Worm (Caenorhabditis elegans) whole organism, young adult: ENCODE measurements around the gene F49C12.5.
"Not testable (repeated sequence)": the region's sequence is repeated elsewhere in the genome, so short reads cannot be mapped to it uniquely, and the experiment has no call there.

Source experiments
- B0019.2 ChIP-seq: fragments of 200-800 bp; sonication (Bioruptor generic); conservative IDR thresholded peaks from 2 replicates; pipeline ENCODE4 v1.3.6; 2022; ENCODE audit warnings: missing genetic modification reagents, missing genetic modification characterization, missing compliant biosample characterization
- C06A6.2 ChIP-seq: fragments of 200-800 bp; sonication (Bioruptor generic); conservative IDR thresholded peaks from 2 replicates; pipeline ENCODE4 v1.3.6; 2022; ENCODE audit warnings: missing genetic modification characterization, missing compliant biosample characterization
- D2030.7 ChIP-seq: fragments of 200-800 bp; sonication (Bioruptor generic); IDR thresholded peaks from 2 replicates; pipeline ENCODE4 v1.3.6; 2022; ENCODE audit warnings: missing genetic modification reagents, missing genetic modification characterization, missing compliant biosample characterization
- F33H1.4 ChIP-seq: fragments of 200-800 bp; sonication (Bioruptor generic); IDR thresholded peaks from 2 replicates; pipeline ENCODE4 v1.3.6; 2022; ENCODE audit warnings: missing genetic modification reagents, missing genetic modification characterization, missing compliant biosample characterization
- F57A8.1 ChIP-seq: fragments of 200-800 bp; sonication (Bioruptor generic); optimal IDR thresholded peaks from 2 replicates; lab custom pipeline; 2018; ENCODE audit warnings: mild to moderate bottlenecking, missing genetic modification characterization, moderate library complexity, missing compliant biosample characterization
- Y53G8AR.9 ChIP-seq: fragments of 200-800 bp; sonication (Bioruptor generic); conservative IDR thresholded peaks from 2 replicates; pipeline ENCODE4 v1.3.6; 2022; ENCODE audit warnings: missing genetic modification reagents, missing genetic modification characterization, missing compliant biosample characterization
- Y67H2A.10 ChIP-seq: fragments of 200-800 bp; sonication (Bioruptor generic); conservative IDR thresholded peaks from 2 replicates; pipeline ENCODE4 v1.3.6; 2022; ENCODE audit warnings: missing genetic modification reagents, missing genetic modification characterization, missing compliant biosample characterization
- ZK185.1 ChIP-seq: sonication (generic microtip); optimal IDR thresholded peaks from 2 replicates; lab custom pipeline; 2016; ENCODE audit warnings: mild to moderate bottlenecking, missing genetic modification characterization, missing compliant biosample characterization; ENCODE audit not compliant: poor library complexity, severe bottlenecking
- akir-1 ChIP-seq: fragments of 200-800 bp; sonication (Bioruptor generic); optimal IDR thresholded peaks from 2 replicates; lab custom pipeline; 2018; ENCODE audit warnings: mild to moderate bottlenecking, missing genetic modification characterization, moderate library complexity, missing compliant biosample characterization
- ama-1 ChIP-seq, 3 experiments: fragments of 150-350 bp in 1 of 3; sonication (generic microtip) in 2 of 3; optimal IDR thresholded peaks; 2 replicates each; lab custom pipeline; 2014 to 2018; ENCODE audit warnings: missing biosample characterization in 2 of 3, missing genetic modification characterization in 2 of 3, missing genetic modification reagents in 2 of 3
- athp-1 ChIP-seq: sonication (generic microtip); optimal IDR thresholded peaks from 2 replicates; lab custom pipeline; 2017; ENCODE audit warnings: mild to moderate bottlenecking, missing genetic modification characterization, missing compliant biosample characterization
- bed-2 ChIP-seq: fragments of 200-800 bp; sonication (Bioruptor generic); IDR thresholded peaks from 2 replicates; pipeline ENCODE4 v1.3.6; 2022; ENCODE audit warnings: missing genetic modification reagents, missing genetic modification characterization, missing compliant biosample characterization
- ceh-40 ChIP-seq: fragments of 200-800 bp; sonication (Bioruptor generic); IDR thresholded peaks from 2 replicates; pipeline ENCODE4 v1.3.6; 2022; ENCODE audit warnings: missing genetic modification characterization, missing compliant biosample characterization
- ceh-79 ChIP-seq: sonication (generic microtip); optimal IDR thresholded peaks from 2 replicates; lab custom pipeline; 2017; ENCODE audit warnings: mild to moderate bottlenecking, missing genetic modification characterization, missing compliant biosample characterization
- ceh-91 ChIP-seq: fragments of 200-800 bp; sonication (Bioruptor generic); IDR thresholded peaks from 2 replicates; pipeline ENCODE4 v1.3.6; 2022; ENCODE audit warnings: missing genetic modification reagents, missing genetic modification characterization, missing compliant biosample characterization
- chd-7 ChIP-seq: sonication (generic microtip); optimal IDR thresholded peaks from 2 replicates; lab custom pipeline; 2016; ENCODE audit warnings: mild to moderate bottlenecking, missing genetic modification characterization, moderate library complexity, missing compliant biosample characterization
- die-1 ChIP-seq: sonication (generic microtip); optimal IDR thresholded peaks from 2 replicates; lab custom pipeline; 2016; ENCODE audit warnings: missing genotype, mild to moderate bottlenecking, missing genetic modification characterization, missing compliant biosample characterization
- egl-18 ChIP-seq: fragments of 200-800 bp; sonication (Bioruptor generic); IDR thresholded peaks from 2 replicates; pipeline ENCODE4 v1.3.6; 2022; ENCODE audit warnings: missing genetic modification reagents, missing genetic modification characterization, missing compliant biosample characterization
- ekl-4 ChIP-seq: fragments of 200-800 bp; sonication (Bioruptor generic); IDR thresholded peaks from 2 replicates; pipeline ENCODE4 v1.3.6; 2022; ENCODE audit warnings: missing genetic modification reagents, missing genetic modification characterization, missing compliant biosample characterization
- ets-4 ChIP-seq: fragments of 200-800 bp; sonication (Bioruptor generic); optimal IDR thresholded peaks from 2 replicates; lab custom pipeline; 2018; ENCODE audit warnings: mild to moderate bottlenecking, missing genetic modification characterization, missing compliant biosample characterization
- fkh-3 ChIP-seq: sonication (generic microtip); optimal IDR thresholded peaks from 2 replicates; lab custom pipeline; 2016; ENCODE audit warnings: mild to moderate bottlenecking, missing genetic modification characterization, missing compliant biosample characterization
- gei-17 ChIP-seq: fragments of 200-800 bp; sonication (Bioruptor generic); optimal IDR thresholded peaks from 2 replicates; lab custom pipeline; 2018; ENCODE audit warnings: mild to moderate bottlenecking, missing genetic modification characterization, missing compliant biosample characterization
- hmg-20 ChIP-seq: fragments of 200-800 bp; sonication (Bioruptor generic); IDR thresholded peaks from 2 replicates; pipeline ENCODE4 v1.3.6; 2022; ENCODE audit warnings: missing genetic modification reagents, missing genetic modification characterization, missing compliant biosample characterization
- let-607 ChIP-seq, 2 experiments: fragments of 200-800 bp in 1 of 2; sonication (Bioruptor generic) in 1 of 2; sonication (generic microtip) in 1 of 2; optimal IDR thresholded peaks; 2 replicates each; lab custom pipeline; 2016 to 2018; ENCODE audit warnings: mild to moderate bottlenecking in 2 of 2, missing compliant biosample characterization in 2 of 2, missing genetic modification characterization in 2 of 2, moderate library complexity in 2 of 2, missing genotype in 1 of 2
- lin-35 ChIP-seq, 3 experiments: fragments of 150-350 bp in 2 of 3; sonication (generic microtip) in 1 of 3; optimal IDR thresholded peaks; 2 replicates each; lab custom pipeline; 2014 to 2018; ENCODE audit warnings: missing biosample characterization in 3 of 3, missing genetic modification characterization in 3 of 3, missing genetic modification reagents in 3 of 3
- mxl-1 ChIP-seq: sonication (generic microtip); optimal IDR thresholded peaks from 2 replicates; lab custom pipeline; 2016; ENCODE audit warnings: missing genetic modification characterization, missing compliant biosample characterization
- nhr-27 ChIP-seq: fragments of 200-800 bp; sonication (Bioruptor generic); optimal IDR thresholded peaks from 2 replicates; lab custom pipeline; 2018; ENCODE audit warnings: mild to moderate bottlenecking, missing genetic modification characterization, moderate library complexity, missing compliant biosample characterization
- nhr-80 ChIP-seq: sonication (generic microtip); optimal IDR thresholded peaks from 2 replicates; lab custom pipeline; 2016; ENCODE audit warnings: missing genetic modification characterization, missing compliant biosample characterization
- nhr-90 ChIP-seq: sonication (generic microtip); optimal IDR thresholded peaks from 2 replicates; lab custom pipeline; 2016; ENCODE audit warnings: missing genotype, mild to moderate bottlenecking, missing genetic modification characterization, missing compliant biosample characterization
- rec-8 ChIP-seq, 2 experiments: sonication (generic microtip); optimal IDR thresholded peaks; 2 replicates each; lab custom pipeline; 2016; ENCODE audit warnings: mild to moderate bottlenecking in 2 of 2, missing genetic modification characterization in 2 of 2, missing genetic modification reagents in 2 of 2, missing genotype in 2 of 2, missing biosample characterization in 1 of 2, missing compliant biosample characterization in 1 of 2, moderate library complexity in 1 of 2
- snpc-1.1 ChIP-seq: sonication (generic microtip); optimal IDR thresholded peaks from 2 replicates; lab custom pipeline; 2017; ENCODE audit warnings: missing genetic modification characterization, mild to moderate bottlenecking, missing compliant biosample characterization, antibody characterized with exemption, moderate library complexity, missing genotype, missing genetic modification reagents; ENCODE audit not compliant: insufficient read depth
- snpc-1.3 ChIP-seq: sonication (generic microtip); optimal IDR thresholded peaks from 2 replicates; lab custom pipeline; 2017; ENCODE audit warnings: missing genetic modification characterization, mild to moderate bottlenecking, missing compliant biosample characterization, antibody characterized with exemption, moderate library complexity, missing genotype, missing genetic modification reagents; ENCODE audit not compliant: insufficient read depth
- snpc-4 ChIP-seq, 5 experiments: fragments of 150-350 bp in 1 of 5; sonication (generic microtip) in 4 of 5; optimal IDR thresholded peaks; 2 replicates each; lab custom pipeline; 2014 to 2018; ENCODE audit warnings: missing genetic modification characterization in 5 of 5, missing biosample characterization in 3 of 5, antibody characterized with exemption in 2 of 5, mild to moderate bottlenecking in 2 of 5, missing compliant biosample characterization in 2 of 5, missing genotype in 2 of 5, moderate library complexity in 2 of 5, missing genetic modification reagents in 1 of 5
- sptf-2 ChIP-seq: fragments of 200-800 bp; sonication (Bioruptor generic); optimal IDR thresholded peaks from 2 replicates; lab custom pipeline; 2018; ENCODE audit warnings: mild to moderate bottlenecking, missing genetic modification characterization, missing compliant biosample characterization
- unc-62 ChIP-seq: fragments of 150-350 bp; optimal IDR thresholded peaks from 2 replicates; lab custom pipeline; 2014; ENCODE audit warnings: missing biosample characterization, missing genetic modification reagents, missing genetic modification characterization
- zim-3 ChIP-seq: sonication (generic microtip); optimal IDR thresholded peaks from 2 replicates; lab custom pipeline; 2017; ENCODE audit warnings: mild to moderate bottlenecking, missing genetic modification characterization, moderate library complexity, missing compliant biosample characterization
- ztf-26 ChIP-seq: sonication (generic microtip); optimal IDR thresholded peaks from 2 replicates; lab custom pipeline; 2017; ENCODE audit warnings: missing genetic modification characterization, missing compliant biosample characterization
- ztf-28 ChIP-seq: fragments of 200-800 bp; sonication (Bioruptor generic); IDR thresholded peaks from 2 replicates; pipeline ENCODE4 v1.3.6; 2022; ENCODE audit warnings: missing genetic modification reagents, missing genetic modification characterization, missing compliant biosample characterization

Gene F49C12.5

DNA sequence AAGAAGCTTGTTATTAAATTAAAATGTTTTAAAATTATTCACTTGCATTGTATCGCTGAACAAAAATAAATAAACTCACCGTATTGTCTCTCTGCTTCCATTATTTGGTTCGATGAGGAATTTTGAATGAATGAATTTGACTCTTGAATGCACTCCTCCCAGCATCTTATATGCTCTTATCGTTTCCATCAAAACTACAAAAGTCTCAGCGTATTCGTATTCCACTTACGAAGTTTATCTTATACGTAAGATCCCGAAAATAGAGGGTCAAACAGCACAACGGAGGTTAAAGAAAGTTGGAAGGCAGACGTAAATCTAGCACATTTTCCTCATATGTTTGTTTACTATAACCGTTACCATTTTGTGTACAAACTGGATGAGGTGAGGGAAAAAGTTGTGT lies 18.4 kb upstream of the F49C12.5 start, which contains the start of gene nhr-267:
Gene nhr-267, minus strand, starts transcription at position 101 of the 400 bp plus-strand sequence.
- not testable (repeated sequence) for TF ChIP-seq ets-4 (GFP tag; lab: Kevin White, UChicago); sptf-2 (GFP tag; lab: Kevin White, UChicago); ekl-4 (GFP tag; lab: Robert Waterston, UW)

DNA sequence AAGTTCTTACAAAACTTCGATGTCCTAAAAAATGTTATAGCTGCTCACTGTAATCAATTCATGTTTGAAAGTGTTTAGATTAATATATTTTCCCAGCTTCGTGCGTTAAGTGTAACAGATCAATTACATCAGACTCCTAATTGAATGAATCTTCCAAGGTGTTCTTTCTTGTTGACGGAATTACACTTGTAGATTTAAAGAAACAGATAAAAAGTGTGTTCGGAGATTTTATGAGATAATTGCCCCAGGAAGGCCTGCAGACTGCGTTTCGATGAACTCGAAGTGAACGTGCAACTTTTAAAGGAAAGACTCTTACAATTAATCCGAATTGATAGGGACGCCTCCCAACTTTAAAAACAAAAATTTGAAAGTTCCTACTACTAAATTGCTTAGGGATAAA lies 15.1 kb upstream of the F49C12.5 start:
- TF ChIP-seq bed-2: no peak
- TF ChIP-seq lin-35 (GFP tag; optimal IDR thresholded peaks at IDR 0.05; lab: Kevin White, UChicago): no peak
- no peak for TF ChIP-seq hmg-20 (GFP tag; lab: Robert Waterston, UW)
- TF ChIP-seq ZK185.1 (tag; lab: Kevin White, UChicago): no peak
- TF ChIP-seq C06A6.2 (GFP tag; lab: Robert Waterston, UW): no peak
- TF ChIP-seq gei-17 (GFP tag; lab: Kevin White, UChicago): no peak
- TF ChIP-seq ztf-28 (GFP tag; lab: Robert Waterston, UW): no peak
- TF ChIP-seq chd-7: no peak
- no peak for TF ChIP-seq snpc-1.1
- TF ChIP-seq Y67H2A.10 (GFP tag; lab: Robert Waterston, UW): no peak
- TF ChIP-seq ceh-79 (tag; lab: Kevin White, UChicago): no peak
- TF ChIP-seq ztf-26 (tag; lab: Kevin White, UChicago): no peak
- TF ChIP-seq athp-1 (tag; lab: Kevin White, UChicago): no peak

DNA sequence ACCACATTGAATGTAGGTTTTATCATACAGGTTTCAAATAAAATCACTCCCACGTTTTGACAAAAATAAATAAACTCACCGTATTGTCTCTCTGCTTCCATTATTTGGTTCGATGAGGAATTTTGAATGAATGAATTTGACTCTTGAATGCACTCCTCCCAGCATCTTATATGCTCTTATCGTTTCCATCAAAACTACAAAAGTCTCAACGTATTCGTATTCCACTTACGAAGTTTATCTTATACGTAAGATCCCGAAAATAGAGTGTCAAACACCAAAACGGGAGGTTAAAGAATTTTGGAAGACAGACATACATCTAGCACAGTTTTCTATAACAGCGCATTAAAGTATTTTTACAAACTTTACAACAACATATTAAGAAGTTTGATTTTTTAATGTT lies 10.9 kb upstream of the F49C12.5 start, which contains the start of gene nhr-264:
Gene nhr-264, minus strand, starts transcription at position 101 of the 400 bp plus-strand sequence.
- not testable (repeated sequence) for TF ChIP-seq snpc-1.3 (tag; lab: Kevin White, UChicago); unc-62; akir-1

DNA sequence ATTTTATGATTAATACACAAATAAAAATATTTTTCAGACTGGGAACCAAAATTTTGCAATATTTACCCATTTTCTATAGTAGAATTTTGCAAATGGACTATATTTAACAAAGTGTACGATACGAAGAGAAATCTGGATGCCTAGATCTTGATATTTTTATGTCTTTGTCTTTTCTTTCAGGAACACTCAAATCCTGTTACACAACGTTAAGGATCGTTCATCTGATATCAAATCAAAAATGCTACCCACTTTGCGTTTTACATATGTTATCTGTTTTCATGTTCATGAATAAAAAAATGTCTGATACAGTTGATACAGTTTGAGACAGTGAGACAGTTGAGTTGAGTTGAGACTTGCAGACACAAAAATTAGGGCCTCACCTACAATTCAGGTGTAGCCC lies 8.4 kb upstream of the F49C12.5 start, which contains the start of gene F49C12.1:
Gene F49C12.1, minus strand, starts transcription at position 70 of the 400 bp plus-strand sequence.
- TF ChIP-seq ceh-40 (GFP tag; lab: Robert Waterston, UW): no peak
- no peak for TF ChIP-seq snpc-1.1
- no peak for TF ChIP-seq D2030.7 (GFP tag; lab: Robert Waterston, UW)
- no peak for TF ChIP-seq B0019.2
- TF ChIP-seq die-1 (tag; lab: Kevin White, UChicago): no peak
- no peak for TF ChIP-seq F33H1.4 (GFP tag; lab: Robert Waterston, UW)
- no peak for TF ChIP-seq ama-1 (optimal IDR thresholded peaks at IDR 0.05; lab: Kevin White, UChicago)
- no peak for TF ChIP-seq ama-1 (GFP tag; optimal IDR thresholded peaks at IDR 0.05; lab: Kevin White, UChicago)
- no peak for TF ChIP-seq F57A8.1 (GFP tag; lab: Kevin White, UChicago)
- TF ChIP-seq Y53G8AR.9 (GFP tag; lab: Robert Waterston, UW): no peak

DNA sequence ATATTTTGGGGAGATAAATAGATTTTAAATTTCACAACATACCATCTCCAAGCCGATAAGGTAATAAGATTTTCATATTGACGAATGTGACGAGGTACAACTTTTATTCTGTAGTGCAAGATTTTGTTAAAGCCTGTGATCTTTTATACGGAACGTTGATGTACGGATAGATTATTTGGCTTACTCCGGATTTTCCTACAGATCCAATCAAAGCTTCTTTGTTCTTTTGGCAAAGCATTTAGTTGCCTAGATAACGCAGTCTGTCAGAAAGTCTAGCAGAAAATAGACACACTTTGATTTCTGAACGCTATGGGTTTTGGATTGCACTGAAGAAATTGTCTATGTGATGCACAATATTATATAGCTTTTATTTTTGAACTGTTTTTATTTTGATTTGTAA lies 5.6 kb upstream of the F49C12.5 start, which contains the start of gene F49C12.2:
Gene F49C12.2, minus strand, starts transcription at position 101 of the 400 bp plus-strand sequence.
- TF ChIP-seq nhr-27 (tag; lab: Kevin White, UChicago) (no peak), ceh-91 (GFP tag; lab: Robert Waterston, UW) (no peak), zim-3 (tag; lab: Kevin White, UChicago) (no peak), mxl-1 (tag; lab: Kevin White, UChicago) (no peak), fkh-3 (no peak), nhr-80 (tag; lab: Kevin White, UChicago) (no peak), lin-35 (GFP tag; optimal IDR thresholded peaks at IDR 0.05; lab: Kevin White, UChicago) (no peak), ets-4 (GFP tag; lab: Kevin White, UChicago) (no peak), let-607 (tag; optimal IDR thresholded peaks at IDR 0.05; lab: Kevin White, UChicago) (no peak), rec-8 (tag; optimal IDR thresholded peaks at IDR 0.05; lab: Kevin White, UChicago) (no peak), snpc-4 (GFP tag; optimal IDR thresholded peaks at IDR 0.05; lab: Kevin White, UChicago) (no peak), snpc-4 (tag; optimal IDR thresholded peaks at IDR 0.05; lab: Kevin White, UChicago) (no peak), nhr-90 (no peak), athp-1 (tag; lab: Kevin White, UChicago) (no peak), egl-18 (GFP tag; lab: Robert Waterston, UW) (no peak)
